Worm (Caenorhabditis elegans) whole organism, L2 larva: ENCODE measurements around the gene B0280.17.

ENCODE experiments used
- C34F6.9 ChIP-seq: fragments of 150-350 bp; optimal IDR thresholded peaks from 2 replicates; lab custom pipeline; 2014; ENCODE audit warnings: missing biosample characterization, missing genetic modification characterization
- F13H6.1 ChIP-seq: sonication (generic microtip); optimal IDR thresholded peaks from 2 replicates; lab custom pipeline; 2016; ENCODE audit warnings: missing genetic modification characterization, missing compliant biosample characterization
- R02D3.7 ChIP-seq: fragments of 150-350 bp; optimal IDR thresholded peaks from 2 replicates; lab custom pipeline; 2014; ENCODE audit warnings: missing biosample characterization, missing genetic modification characterization
- Y55F3AM.14 ChIP-seq: fragments of 200-800 bp; sonication (Bioruptor generic); optimal IDR thresholded peaks from 2 replicates; lab custom pipeline; 2018; ENCODE audit warnings: mild to moderate bottlenecking, missing genetic modification characterization, missing compliant biosample characterization
- ZK546.5 ChIP-seq: sonication (generic microtip); optimal IDR thresholded peaks from 2 replicates; lab custom pipeline; 2017; ENCODE audit warnings: missing biosample characterization, missing genetic modification characterization
- alr-1 ChIP-seq: fragments of 150-350 bp; optimal IDR thresholded peaks from 2 replicates; lab custom pipeline; 2014; ENCODE audit warnings: missing biosample characterization, missing genetic modification characterization
- aly-2 ChIP-seq: fragments of 150-350 bp; optimal IDR thresholded peaks from 2 replicates; lab custom pipeline; 2014; ENCODE audit warnings: missing biosample characterization, missing genetic modification characterization
- ama-1 ChIP-seq: fragments of 150-350 bp; optimal IDR thresholded peaks from 2 replicates; lab custom pipeline; 2018; ENCODE audit warnings: inconsistent platforms
- blmp-1 ChIP-seq: sonication (generic microtip); optimal IDR thresholded peaks from 2 replicates; lab custom pipeline; 2017; ENCODE audit warnings: missing genetic modification characterization, mild to moderate bottlenecking, missing compliant biosample characterization, antibody characterized with exemption, moderate library complexity; ENCODE audit not compliant: insufficient read depth
- ceh-16 ChIP-seq: fragments of 150-350 bp; optimal IDR thresholded peaks from 2 replicates; lab custom pipeline; 2014; ENCODE audit warnings: missing biosample characterization, missing genetic modification characterization
- ceh-82 ChIP-seq: fragments of 150-350 bp; optimal IDR thresholded peaks from 2 replicates; lab custom pipeline; 2014; ENCODE audit warnings: missing biosample characterization, missing genetic modification characterization
- crh-2 ChIP-seq: sonication (generic microtip); optimal IDR thresholded peaks from 2 replicates; lab custom pipeline; 2017; ENCODE audit warnings: missing biosample characterization, missing genetic modification characterization
- dmd-4 ChIP-seq: sonication (generic microtip); optimal IDR thresholded peaks from 2 replicates; lab custom pipeline; 2017; ENCODE audit warnings: missing biosample characterization, missing genetic modification characterization
- egl-27 ChIP-seq: sonication (generic microtip); optimal IDR thresholded peaks from 3 replicates; lab custom pipeline; 2017; ENCODE audit warnings: missing biosample characterization, missing genetic modification reagents, missing genetic modification characterization
- elt-3 ChIP-seq: sonication (generic microtip); optimal IDR thresholded peaks from 2 replicates; lab custom pipeline; 2017; ENCODE audit warnings: missing biosample characterization, missing genetic modification characterization
- fos-1 ChIP-seq: fragments of 150-350 bp; optimal IDR thresholded peaks from 2 replicates; lab custom pipeline; 2014; ENCODE audit warnings: missing biosample characterization, missing genetic modification characterization
- gmeb-1 ChIP-seq: fragments of 150-350 bp; optimal IDR thresholded peaks from 2 replicates; lab custom pipeline; 2014; ENCODE audit warnings: missing biosample characterization, missing genetic modification characterization
- lin-11 ChIP-seq: fragments of 150-350 bp; sonication (generic microtip); optimal IDR thresholded peaks from 2 replicates; lab custom pipeline; 2014; ENCODE audit warnings: missing biosample characterization, missing genetic modification characterization, inconsistent platforms, mixed read lengths
- lin-13 ChIP-seq: fragments of 150-350 bp; optimal IDR thresholded peaks from 2 replicates; lab custom pipeline; 2014; ENCODE audit warnings: missing biosample characterization, missing genetic modification reagents, missing genetic modification characterization
- lin-39 ChIP-seq: fragments of 150-350 bp; optimal IDR thresholded peaks from 2 replicates; lab custom pipeline; 2014; ENCODE audit warnings: missing biosample characterization, missing genetic modification reagents, missing genetic modification characterization
- lsy-2 ChIP-seq, 2 experiments: fragments of 150-350 bp in 1 of 2; sonication (generic microtip) in 1 of 2; optimal IDR thresholded peaks; 2 replicates each; lab custom pipeline; 2014 to 2017; ENCODE audit warnings: missing biosample characterization in 2 of 2, missing genetic modification characterization in 2 of 2
- mbf-1 ChIP-seq: sonication (generic microtip); optimal IDR thresholded peaks from 2 replicates; lab custom pipeline; 2017; ENCODE audit warnings: missing biosample characterization, missing genetic modification characterization
- mdl-1 ChIP-seq, 2 experiments: fragments of 150-350 bp in 1 of 2; sonication (generic microtip) in 1 of 2; optimal IDR thresholded peaks; 2 replicates each; lab custom pipeline; 2017; ENCODE audit warnings: missing biosample characterization in 2 of 2, missing genetic modification characterization in 2 of 2
- nhr-10 ChIP-seq: sonication (generic microtip); optimal IDR thresholded peaks from 2 replicates; lab custom pipeline; 2017; ENCODE audit warnings: missing biosample characterization, missing genetic modification characterization
- nhr-11 ChIP-seq: fragments of 150-350 bp; optimal IDR thresholded peaks from 2 replicates; lab custom pipeline; 2014; ENCODE audit warnings: missing biosample characterization, missing genetic modification characterization
- nhr-129 ChIP-seq: fragments of 150-350 bp; optimal IDR thresholded peaks from 2 replicates; lab custom pipeline; 2014; ENCODE audit warnings: missing biosample characterization, missing genetic modification characterization
- nhr-21 ChIP-seq: fragments of 150-350 bp; optimal IDR thresholded peaks from 2 replicates; lab custom pipeline; 2014; ENCODE audit warnings: missing biosample characterization, missing genetic modification characterization
- nhr-23 ChIP-seq: fragments of 150-350 bp; optimal IDR thresholded peaks from 2 replicates; lab custom pipeline; 2014; ENCODE audit warnings: missing biosample characterization, missing genetic modification reagents, missing genetic modification characterization
- nhr-237 ChIP-seq: fragments of 150-350 bp; optimal IDR thresholded peaks from 2 replicates; lab custom pipeline; 2014; ENCODE audit warnings: missing biosample characterization, missing genetic modification characterization
- nhr-6 ChIP-seq: fragments of 150-350 bp; optimal IDR thresholded peaks from 2 replicates; lab custom pipeline; 2014; ENCODE audit warnings: missing biosample characterization, missing genetic modification characterization
- nhr-77 ChIP-seq: fragments of 150-350 bp; optimal IDR thresholded peaks from 2 replicates; lab custom pipeline; 2014; ENCODE audit warnings: missing biosample characterization, missing genetic modification characterization
- sem-4 ChIP-seq: fragments of 150-350 bp; optimal IDR thresholded peaks from 2 replicates; lab custom pipeline; 2014; ENCODE audit warnings: missing biosample characterization, missing genetic modification reagents, missing genetic modification characterization
- sma-3 ChIP-seq: sonication (generic microtip); optimal IDR thresholded peaks from 2 replicates; lab custom pipeline; 2016; ENCODE audit warnings: missing genetic modification reagents, missing genetic modification characterization, missing compliant biosample characterization
- sma-9 ChIP-seq, 2 experiments: fragments of 150-350 bp in 1 of 2; sonication (generic microtip) in 1 of 2; optimal IDR thresholded peaks; 2 replicates each; lab custom pipeline; 2014 to 2016; ENCODE audit warnings: missing genetic modification characterization in 2 of 2, mild to moderate bottlenecking in 1 of 2, missing biosample characterization in 1 of 2, missing compliant biosample characterization in 1 of 2, missing genetic modification reagents in 1 of 2, moderate library complexity in 1 of 2
- unc-39 ChIP-seq: fragments of 150-350 bp; optimal IDR thresholded peaks from 2 replicates; lab custom pipeline; 2014; ENCODE audit warnings: missing biosample characterization, missing genetic modification characterization
- unc-55 ChIP-seq: fragments of 150-350 bp; sonication (generic microtip); optimal IDR thresholded peaks from 3 replicates; lab custom pipeline; 2014; ENCODE audit warnings: missing biosample characterization, missing genetic modification reagents, missing genetic modification characterization
- unc-62 ChIP-seq: fragments of 150-350 bp; optimal IDR thresholded peaks from 2 replicates; lab custom pipeline; 2014; ENCODE audit warnings: missing biosample characterization, missing genetic modification reagents, missing genetic modification characterization
- zag-1 ChIP-seq: fragments of 150-350 bp; optimal IDR thresholded peaks from 2 replicates; lab custom pipeline; 2014; ENCODE audit warnings: missing biosample characterization, missing genetic modification characterization
- ztf-1 ChIP-seq: fragments of 200-800 bp; sonication (Bioruptor generic); conservative IDR thresholded peaks from 2 replicates; pipeline ENCODE4 v1.3.6; 2022; ENCODE audit warnings: missing genetic modification characterization, missing compliant biosample characterization
- ztf-11 ChIP-seq: sonication (generic microtip); optimal IDR thresholded peaks from 2 replicates; lab custom pipeline; 2017; ENCODE audit warnings: missing biosample characterization, missing genetic modification characterization
- ztf-4 ChIP-seq: fragments of 150-350 bp; optimal IDR thresholded peaks from 2 replicates; lab custom pipeline; 2014; ENCODE audit warnings: missing biosample characterization, missing genetic modification characterization

Gene B0280.17

DNA sequence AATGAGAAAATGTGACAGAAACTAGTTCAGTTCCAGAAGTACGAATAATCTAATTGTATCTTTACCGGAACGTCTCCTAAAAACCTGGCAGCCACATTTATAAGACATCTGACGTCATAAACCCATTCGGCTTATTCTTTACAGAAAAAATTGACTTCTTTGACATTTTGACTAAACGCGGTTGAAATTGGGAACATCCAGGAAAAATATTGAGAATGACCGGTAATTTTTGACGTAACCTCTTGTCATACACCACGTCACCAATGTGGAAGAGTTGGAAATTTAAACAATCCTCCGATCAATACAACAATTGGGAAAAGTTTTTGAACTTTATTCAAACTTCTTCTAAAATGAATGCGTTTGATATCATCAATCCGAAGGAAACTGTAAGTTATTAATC lies 44.9 kb downstream of the B0280.17 start, which contains the start of gene ZK418.2:
Gene ZK418.2, plus strand, starts transcription at position 301 of the 400 bp plus-strand sequence.
- TF ChIP-seq Y55F3AM.14 (GFP tag; lab: Kevin White, UChicago): no peak
- no peak for TF ChIP-seq ztf-4 (tag; lab: Kevin White, UChicago)
- no peak for TF ChIP-seq alr-1 (tag; lab: Kevin White, UChicago)
- TF ChIP-seq nhr-129: no peak
- no peak for TF ChIP-seq zag-1 (tag; lab: Kevin White, UChicago)
- TF ChIP-seq nhr-237 (tag; lab: Kevin White, UChicago): no peak
- TF ChIP-seq ceh-82 (tag; lab: Kevin White, UChicago): no peak
- TF ChIP-seq egl-27: no peak
- TF ChIP-seq nhr-10 (tag; lab: Kevin White, UChicago): no peak
- no peak for TF ChIP-seq F13H6.1 (tag; lab: Kevin White, UChicago)

DNA sequence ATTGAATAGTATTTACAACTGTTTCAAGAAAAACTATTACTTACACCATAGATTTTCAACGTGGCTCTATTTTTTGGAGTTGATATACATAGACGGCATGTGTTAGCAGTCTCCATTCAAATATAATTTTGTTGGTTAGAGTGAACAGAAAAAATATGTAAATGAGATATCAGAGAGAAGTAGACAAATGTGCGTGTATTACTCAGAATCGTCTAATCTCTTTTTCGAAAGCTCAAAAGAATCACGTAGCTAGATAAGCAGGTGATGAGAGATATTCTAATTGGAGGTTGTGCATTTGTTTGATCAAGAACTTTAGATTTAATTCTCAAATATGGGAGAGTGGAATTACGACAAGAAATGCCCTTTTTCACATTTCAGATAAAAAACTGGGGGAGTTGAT lies 45.4 kb downstream of the B0280.17 start, which contains the start of gene ZK418.10:
Gene ZK418.10, minus strand, starts transcription at position 148 of the 400 bp plus-strand sequence.
- TF ChIP-seq mdl-1 (tag; optimal IDR thresholded peaks at IDR 0.05; lab: Kevin White, UChicago) (no peak), lsy-2 (tag; optimal IDR thresholded peaks at IDR 0.05; lab: Kevin White, UChicago) (peak in 1 of 2 experiments; percentile 16), sma-9 (GFP tag; optimal IDR thresholded peaks at IDR 0.05; lab: Kevin White, UChicago) (peak; percentile 5), sma-9 (tag; optimal IDR thresholded peaks at IDR 0.05; lab: Kevin White, UChicago) (no peak), nhr-6 (tag; lab: Kevin White, UChicago) (no peak), C34F6.9 (peak; percentile 33), nhr-21 (tag; lab: Kevin White, UChicago) (peak; percentile 16)
- TF ChIP-seq, all 48 proteins: peak for 4

DNA sequence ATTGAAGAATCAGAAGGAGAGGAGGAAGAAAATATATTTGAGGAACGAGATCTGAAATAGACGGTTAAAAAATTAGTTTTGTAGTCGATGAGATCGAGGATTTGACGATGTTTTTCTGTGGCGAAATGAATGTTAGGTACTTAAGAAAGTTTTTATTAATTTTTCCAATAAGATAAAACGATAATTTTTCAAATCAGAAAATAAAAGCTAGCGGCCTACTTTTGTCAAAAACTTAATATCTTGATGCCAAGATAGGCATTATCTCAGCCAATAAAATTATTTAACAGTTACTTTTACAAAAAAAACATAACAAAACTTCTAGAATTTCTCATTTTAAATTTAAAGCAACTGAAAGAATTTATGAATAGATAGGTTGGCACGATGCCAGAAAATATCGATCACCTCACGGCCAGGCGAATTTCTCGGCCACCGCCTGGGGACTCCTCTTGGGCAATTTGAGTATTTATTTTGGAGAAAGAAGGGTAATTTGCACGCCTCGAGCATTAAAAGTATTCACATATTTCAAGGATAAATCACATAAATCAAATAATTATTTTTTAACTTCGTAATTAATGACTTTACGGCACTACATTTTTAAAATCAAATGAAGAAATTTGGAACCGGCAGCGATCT lies 48.1 kb downstream of the B0280.17 start, which contains the start of gene fubl-2:
Gene fubl-2, minus strand, starts transcription at position 51 of the 633 bp plus-strand sequence.
- TF ChIP-seq R02D3.7 (tag; lab: Kevin White, UChicago) (no peak), ceh-82 (tag; lab: Kevin White, UChicago) (no peak), lsy-2 (tag; optimal IDR thresholded peaks at IDR 0.05; lab: Kevin White, UChicago) (peak; percentile 22 to 86), ztf-1 (no peak), Y55F3AM.14 (GFP tag; lab: Kevin White, UChicago) (no peak), nhr-6 (tag; lab: Kevin White, UChicago) (no peak), nhr-23 (tag; lab: Kevin White, UChicago) (no peak), unc-62 (GFP tag; lab: Kevin White, UChicago) (no peak), sma-9 (GFP tag; optimal IDR thresholded peaks at IDR 0.05; lab: Kevin White, UChicago) (peak; percentile 66), sma-9 (tag; optimal IDR thresholded peaks at IDR 0.05; lab: Kevin White, UChicago) (no peak), lin-39 (no peak), lin-11 (tag; lab: Kevin White, UChicago) (peak; percentile 29), nhr-237 (tag; lab: Kevin White, UChicago) (no peak), aly-2 (tag; lab: Kevin White, UChicago) (no peak), sma-3 (GFP tag; lab: Kevin White, UChicago) (peak; percentile 84), nhr-11 (tag; lab: Kevin White, UChicago) (no peak), F13H6.1 (tag; lab: Kevin White, UChicago) (peak; percentile 69), unc-55 (GFP tag; lab: Kevin White, UChicago) (peak; percentile 70), mdl-1 (tag; optimal IDR thresholded peaks at IDR 0.05; lab: Kevin White, UChicago) (no peak), dmd-4 (tag; lab: Kevin White, UChicago) (no peak), ama-1 (lab: Kevin White, UChicago) (no peak), ztf-11 (tag; lab: Kevin White, UChicago) (no peak), elt-3 (tag; lab: Kevin White, UChicago) (no peak), nhr-129 (peak; percentile 25), nhr-77 (tag; lab: Kevin White, UChicago) (no peak), blmp-1 (no peak), gmeb-1 (tag; lab: Kevin White, UChicago) (peak; percentile 65), sem-4 (tag; lab: Kevin White, UChicago) (no peak), ZK546.5 (tag; lab: Kevin White, UChicago) (no peak), unc-39 (tag; lab: Kevin White, UChicago) (no peak), lin-13 (GFP tag; lab: Kevin White, UChicago) (peak; percentile 76), C34F6.9 (peak; percentile 66), egl-27 (peak; percentile 66), ztf-4 (tag; lab: Kevin White, UChicago) (no peak), mbf-1 (no peak), nhr-21 (tag; lab: Kevin White, UChicago) (peak; percentile 8), crh-2 (tag; lab: Kevin White, UChicago) (peak; percentile 59), fos-1 (peak; percentile 50), ceh-16 (no peak)
